Worm (Caenorhabditis elegans) whole organism, late embryonic: ENCODE data around the gene gld-3.
A peak's percentile ranks its signal among the peaks of the same experiment; 100 is the strongest.

Experiments used
- C08G9.2 ChIP-seq: sonication (generic microtip); optimal IDR thresholded peaks from 2 replicates; lab custom pipeline; 2016; ENCODE audit warnings: mild to moderate bottlenecking, missing genetic modification characterization, moderate library complexity, missing compliant biosample characterization
- C38D4.7 ChIP-seq: fragments of 200-800 bp; sonication (Bioruptor generic); optimal IDR thresholded peaks from 2 replicates; lab custom pipeline; 2018; ENCODE audit warnings: mild to moderate bottlenecking, missing genetic modification characterization, moderate library complexity, missing compliant biosample characterization
- K02D7.2 ChIP-seq: sonication (generic microtip); optimal IDR thresholded peaks from 2 replicates; lab custom pipeline; 2017; ENCODE audit warnings: mild to moderate bottlenecking, missing genetic modification characterization, missing compliant biosample characterization
- K09A11.1 ChIP-seq: sonication (generic microtip); optimal IDR thresholded peaks from 2 replicates; lab custom pipeline; 2017; ENCODE audit warnings: antibody characterized with exemption, mild to moderate bottlenecking, missing genetic modification characterization, missing compliant biosample characterization; ENCODE audit not compliant: insufficient read depth
- T23F11.4 ChIP-seq: fragments of 200-800 bp; sonication (Bioruptor generic); optimal IDR thresholded peaks from 2 replicates; lab custom pipeline; 2018; ENCODE audit warnings: mild to moderate bottlenecking, missing genetic modification characterization, missing compliant biosample characterization
- Y22D7AL.16 ChIP-seq: sonication (generic microtip); optimal IDR thresholded peaks from 2 replicates; lab custom pipeline; 2016; ENCODE audit warnings: missing genetic modification characterization, missing compliant biosample characterization
- ahr-1 ChIP-seq: sonication (generic microtip); optimal IDR thresholded peaks from 2 replicates; lab custom pipeline; 2016; ENCODE audit warnings: missing genetic modification characterization, missing compliant biosample characterization
- ama-1 ChIP-seq: fragments of 150-350 bp; optimal IDR thresholded peaks from 2 replicates; lab custom pipeline; 2014
- ceh-14 ChIP-seq: sonication (generic microtip); optimal IDR thresholded peaks from 2 replicates; lab custom pipeline; 2016; ENCODE audit warnings: missing genotype, missing genetic modification characterization, missing compliant biosample characterization
- ceh-18 ChIP-seq: sonication (generic microtip); optimal IDR thresholded peaks from 2 replicates; lab custom pipeline; 2016; ENCODE audit warnings: missing genetic modification characterization, missing compliant biosample characterization
- ceh-2 ChIP-seq: sonication (generic microtip); optimal IDR thresholded peaks from 2 replicates; lab custom pipeline; 2016; ENCODE audit warnings: missing genotype, missing genetic modification characterization, missing compliant biosample characterization
- ceh-22 ChIP-seq: sonication (generic microtip); optimal IDR thresholded peaks from 2 replicates; lab custom pipeline; 2017; ENCODE audit warnings: missing biosample characterization, missing genetic modification characterization
- ceh-31 ChIP-seq: sonication (generic microtip); optimal IDR thresholded peaks from 2 replicates; lab custom pipeline; 2016; ENCODE audit warnings: missing genetic modification characterization, missing compliant biosample characterization
- ceh-34 ChIP-seq: sonication (generic microtip); optimal IDR thresholded peaks from 2 replicates; lab custom pipeline; 2016; ENCODE audit warnings: mild to moderate bottlenecking, missing genetic modification characterization, missing compliant biosample characterization
- ceh-45 ChIP-seq: fragments of 200-800 bp; sonication (Bioruptor generic); IDR thresholded peaks from 2 replicates; pipeline ENCODE4 v1.3.6; 2022; ENCODE audit warnings: missing genetic modification reagents, missing genetic modification characterization, missing compliant biosample characterization
- ceh-9 ChIP-seq: sonication (generic microtip); optimal IDR thresholded peaks from 2 replicates; lab custom pipeline; 2016; ENCODE audit warnings: mild to moderate bottlenecking, missing genetic modification characterization, inconsistent platforms, missing compliant biosample characterization
- dmd-4 ChIP-seq: sonication (generic microtip); optimal IDR thresholded peaks from 2 replicates; lab custom pipeline; 2016; ENCODE audit warnings: borderline replicate concordance, missing genetic modification characterization, missing compliant biosample characterization
- dve-1 ChIP-seq: sonication (generic microtip); optimal IDR thresholded peaks from 2 replicates; lab custom pipeline; 2017; ENCODE audit warnings: antibody characterized with exemption, mild to moderate bottlenecking, missing genetic modification characterization, missing compliant biosample characterization
- elt-2 ChIP-seq: sonication (generic microtip); optimal IDR thresholded peaks from 2 replicates; lab custom pipeline; 2016; ENCODE audit warnings: missing genetic modification reagents, missing genetic modification characterization, missing compliant biosample characterization
- elt-4 ChIP-seq: sonication (generic microtip); optimal IDR thresholded peaks from 2 replicates; lab custom pipeline; 2016; ENCODE audit warnings: missing genetic modification characterization, missing compliant biosample characterization
- ets-4 ChIP-seq: sonication (generic microtip); optimal IDR thresholded peaks from 2 replicates; lab custom pipeline; 2016; ENCODE audit warnings: missing genetic modification characterization, missing compliant biosample characterization
- eyg-1 ChIP-seq: sonication (generic microtip); optimal IDR thresholded peaks from 2 replicates; lab custom pipeline; 2016; ENCODE audit warnings: missing genotype, missing genetic modification characterization, missing compliant biosample characterization
- fax-1 ChIP-seq: sonication (generic microtip); optimal IDR thresholded peaks from 2 replicates; lab custom pipeline; 2016; ENCODE audit warnings: missing genotype, missing genetic modification characterization, missing compliant biosample characterization
- fkh-10 ChIP-seq: fragments of 150-350 bp; optimal IDR thresholded peaks from 2 replicates; lab custom pipeline; 2014; ENCODE audit warnings: missing biosample characterization, missing genetic modification reagents, missing genetic modification characterization
- fkh-6 ChIP-seq: sonication (generic microtip); optimal IDR thresholded peaks from 2 replicates; lab custom pipeline; 2016; ENCODE audit warnings: missing genetic modification characterization, missing compliant biosample characterization
- gmeb-2 ChIP-seq: sonication (generic microtip); optimal IDR thresholded peaks from 2 replicates; lab custom pipeline; 2016; ENCODE audit warnings: missing genetic modification characterization, inconsistent platforms, missing compliant biosample characterization
- hlh-13 ChIP-seq: fragments of 200-800 bp; sonication (Bioruptor generic); optimal IDR thresholded peaks from 2 replicates; lab custom pipeline; 2018; ENCODE audit warnings: mild to moderate bottlenecking, missing genetic modification characterization, missing compliant biosample characterization
- hlh-15 ChIP-seq: sonication (generic microtip); optimal IDR thresholded peaks from 2 replicates; lab custom pipeline; 2016; ENCODE audit warnings: missing genetic modification characterization, missing compliant biosample characterization
- hlh-30 ChIP-seq: sonication (generic microtip); optimal IDR thresholded peaks from 2 replicates; lab custom pipeline; 2017; ENCODE audit warnings: antibody characterized with exemption, missing genetic modification characterization, missing compliant biosample characterization; ENCODE audit not compliant: insufficient read depth
- hlh-6 ChIP-seq: sonication (generic microtip); optimal IDR thresholded peaks from 2 replicates; lab custom pipeline; 2016; ENCODE audit warnings: missing genotype, missing genetic modification characterization, missing compliant biosample characterization
- hlh-8 ChIP-seq: sonication (generic microtip); optimal IDR thresholded peaks from 2 replicates; lab custom pipeline; 2016; ENCODE audit warnings: missing genotype, missing genetic modification characterization, missing compliant biosample characterization
- lim-6 ChIP-seq: sonication (generic microtip); optimal IDR thresholded peaks from 2 replicates; lab custom pipeline; 2016; ENCODE audit warnings: missing genetic modification characterization, missing compliant biosample characterization
- madf-2 ChIP-seq: sonication (generic microtip); optimal IDR thresholded peaks from 2 replicates; lab custom pipeline; 2017; ENCODE audit warnings: missing genetic modification characterization, missing compliant biosample characterization
- mec-3 ChIP-seq: sonication (generic microtip); optimal IDR thresholded peaks from 2 replicates; lab custom pipeline; 2016; ENCODE audit warnings: borderline replicate concordance, missing genetic modification characterization, missing compliant biosample characterization
- nhr-11 ChIP-seq: fragments of 150-350 bp; optimal IDR thresholded peaks from 2 replicates; lab custom pipeline; 2014; ENCODE audit warnings: missing biosample characterization, missing genetic modification characterization
- nhr-232 ChIP-seq: sonication (generic microtip); optimal IDR thresholded peaks from 2 replicates; lab custom pipeline; 2016; ENCODE audit warnings: missing genetic modification characterization, missing compliant biosample characterization
- npax-4 ChIP-seq: sonication (generic microtip); optimal IDR thresholded peaks from 2 replicates; lab custom pipeline; 2016; ENCODE audit warnings: missing genetic modification characterization, missing compliant biosample characterization
- odd-2 ChIP-seq: sonication (generic microtip); optimal IDR thresholded peaks from 2 replicates; lab custom pipeline; 2017; ENCODE audit warnings: antibody characterized with exemption, mild to moderate bottlenecking, missing genetic modification characterization, missing compliant biosample characterization
- pag-3 ChIP-seq: sonication (generic microtip); optimal IDR thresholded peaks from 2 replicates; lab custom pipeline; 2016; ENCODE audit warnings: missing compliant biosample characterization, missing genetic modification characterization, borderline replicate concordance
- pat-9 ChIP-seq: fragments of 200-800 bp; sonication (Bioruptor generic); optimal IDR thresholded peaks from 2 replicates; lab custom pipeline; 2018; ENCODE audit warnings: mild to moderate bottlenecking, missing genetic modification characterization, moderate library complexity, missing compliant biosample characterization
- pqm-1 ChIP-seq: sonication (generic microtip); optimal IDR thresholded peaks from 2 replicates; lab custom pipeline; 2016; ENCODE audit warnings: missing genetic modification characterization, missing compliant biosample characterization
- pros-1 ChIP-seq: fragments of 150-350 bp; optimal IDR thresholded peaks from 2 replicates; lab custom pipeline; 2014; ENCODE audit warnings: missing biosample characterization, missing genetic modification reagents, missing genetic modification characterization
- ref-2 ChIP-seq: sonication (generic microtip); optimal IDR thresholded peaks from 2 replicates; lab custom pipeline; 2016; ENCODE audit warnings: missing genetic modification characterization, missing compliant biosample characterization
- sdc-2 ChIP-seq: sonication (generic microtip); optimal IDR thresholded peaks from 2 replicates; lab custom pipeline; 2016; ENCODE audit warnings: missing genotype, missing genetic modification characterization, missing compliant biosample characterization
- sox-2 ChIP-seq: fragments of 200-800 bp; sonication (Bioruptor generic); IDR thresholded peaks from 2 replicates; pipeline ENCODE4 v1.3.6; 2022; ENCODE audit warnings: missing genetic modification reagents, missing genetic modification characterization, missing compliant biosample characterization
- sox-4 ChIP-seq: sonication (generic microtip); optimal IDR thresholded peaks from 2 replicates; lab custom pipeline; 2017; ENCODE audit warnings: mild to moderate bottlenecking, missing genetic modification characterization, inconsistent platforms, missing compliant biosample characterization
- tbx-2 ChIP-seq: sonication (generic microtip); optimal IDR thresholded peaks from 2 replicates; lab custom pipeline; 2016; ENCODE audit warnings: missing genetic modification characterization, missing compliant biosample characterization
- tbx-7 ChIP-seq: sonication (generic microtip); optimal IDR thresholded peaks from 2 replicates; lab custom pipeline; 2016; ENCODE audit warnings: missing genotype, missing genetic modification characterization, missing compliant biosample characterization
- ttx-3 ChIP-seq: sonication (generic microtip); optimal IDR thresholded peaks from 2 replicates; lab custom pipeline; 2016; ENCODE audit warnings: missing genetic modification reagents, missing genetic modification characterization, missing compliant biosample characterization
- unc-42 ChIP-seq: sonication (generic microtip); optimal IDR thresholded peaks from 2 replicates; lab custom pipeline; 2016; ENCODE audit warnings: missing genotype, missing genetic modification characterization, missing compliant biosample characterization
- unc-55 ChIP-seq: sonication (generic microtip); optimal IDR thresholded peaks from 2 replicates; lab custom pipeline; 2017; ENCODE audit warnings: missing biosample characterization, missing genetic modification reagents, missing genetic modification characterization
- unc-86 ChIP-seq: sonication (generic microtip); optimal IDR thresholded peaks from 2 replicates; lab custom pipeline; 2016; ENCODE audit warnings: missing genetic modification characterization, missing compliant biosample characterization
- zip-5 ChIP-seq: sonication (generic microtip); optimal IDR thresholded peaks from 2 replicates; lab custom pipeline; 2016; ENCODE audit warnings: missing genetic modification characterization, missing compliant biosample characterization

gld-3 gene

DNA sequence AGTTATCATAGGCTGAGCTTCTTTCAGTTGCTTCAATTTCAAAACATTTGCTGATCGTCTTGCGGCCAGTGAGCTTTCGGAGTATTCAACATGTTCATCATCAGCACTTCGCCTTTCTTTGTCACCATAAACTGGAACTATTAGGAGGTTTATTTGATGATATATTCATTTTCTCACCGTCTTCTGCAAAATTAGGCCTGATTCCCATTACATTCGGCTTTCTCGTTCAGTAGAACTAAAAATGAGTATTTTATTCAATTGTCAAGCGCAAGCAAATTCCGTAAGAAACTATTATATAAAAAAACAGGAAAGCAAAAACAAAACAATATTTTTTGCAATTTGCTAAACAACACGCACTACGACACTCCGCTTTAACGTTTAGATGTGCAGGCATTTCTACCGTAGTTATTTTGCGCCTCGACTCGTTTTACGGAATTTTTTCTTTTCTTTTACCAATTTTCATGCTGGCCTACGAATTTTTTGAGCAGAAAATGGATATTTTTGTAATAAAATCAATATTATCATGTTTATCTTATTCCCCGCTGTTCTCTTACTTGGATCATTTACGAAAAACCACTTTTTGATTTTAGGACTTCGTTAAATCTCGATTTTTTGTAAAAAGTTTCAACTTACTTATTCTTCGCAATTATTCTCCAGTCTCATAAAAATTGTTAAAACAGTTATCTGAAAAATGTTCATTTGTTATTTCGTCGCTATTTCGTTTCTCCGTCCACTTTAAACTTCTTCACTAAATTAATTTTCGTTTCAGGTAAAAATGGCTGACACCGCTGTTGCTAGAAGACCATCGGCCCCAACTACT lies 27.4 kb upstream of the gld-3 start, which contains the start of the genes farl-11 and rpl-33:
farl-11 (minus strand) TSS at position 242 of the 820 bp plus-strand sequence.
rpl-33 (plus strand) TSS at position 770 of the 820 bp plus-strand sequence.
- no peak for TF ChIP-seq mec-3
- TF ChIP-seq unc-86 = no peak
- TF ChIP-seq npax-4 (tag; lab: Kevin White, UChicago) = no peak
- TF ChIP-seq elt-2 (tag; lab: Kevin White, UChicago) = peak; percentile 42
- TF ChIP-seq fax-1 (tag; lab: Kevin White, UChicago) = no peak
- peak; percentile 6 for TF ChIP-seq unc-42 (tag; lab: Kevin White, UChicago)
- no peak for TF ChIP-seq pag-3 (tag; lab: Kevin White, UChicago)
- peak; percentile 54 for TF ChIP-seq ceh-18 (tag; lab: Kevin White, UChicago)
- no peak for TF ChIP-seq ceh-9 (tag; lab: Kevin White, UChicago)
- peak; percentile 38 for TF ChIP-seq unc-55 (GFP tag; lab: Kevin White, UChicago)
- no peak for TF ChIP-seq fkh-10 (GFP tag; lab: Kevin White, UChicago)
- no peak for TF ChIP-seq ahr-1 (tag; lab: Kevin White, UChicago)
- no peak for TF ChIP-seq K02D7.2 (tag; lab: Kevin White, UChicago)
- peak; percentile 80 for TF ChIP-seq ceh-31 (tag; lab: Kevin White, UChicago)
- TF ChIP-seq tbx-2 (tag; lab: Kevin White, UChicago) = peak; percentile 52
- TF ChIP-seq ceh-34 = peak; percentile 23
- TF ChIP-seq ref-2 = peak; percentile 29
- TF ChIP-seq eyg-1 = no peak
- no peak for TF ChIP-seq ama-1 (lab: Kevin White, UChicago)
- no peak for TF ChIP-seq sdc-2 (tag; lab: Kevin White, UChicago)
- TF ChIP-seq odd-2 (tag; lab: Kevin White, UChicago) = no peak
- TF ChIP-seq hlh-15 (tag; lab: Kevin White, UChicago) = no peak
- TF ChIP-seq hlh-13 (GFP tag; lab: Kevin White, UChicago) = no peak
- no peak for TF ChIP-seq hlh-8 (tag; lab: Kevin White, UChicago)
- no peak for TF ChIP-seq hlh-30 (tag; lab: Kevin White, UChicago)
- no peak for TF ChIP-seq T23F11.4
- TF ChIP-seq K09A11.1 (tag; lab: Kevin White, UChicago) = no peak
- TF ChIP-seq ceh-45 (GFP tag; lab: Robert Waterston, UW) = no peak
- TF ChIP-seq ttx-3 (tag; lab: Kevin White, UChicago) = no peak
- no peak for TF ChIP-seq ceh-14
- TF ChIP-seq dmd-4 = no peak
- TF ChIP-seq Y22D7AL.16 (tag; lab: Kevin White, UChicago) = no peak
- TF ChIP-seq sox-2 (GFP tag; lab: Robert Waterston, UW) = no peak
- TF ChIP-seq tbx-7 (tag; lab: Kevin White, UChicago) = no peak
- no peak for TF ChIP-seq ceh-2 (tag; lab: Kevin White, UChicago)
- no peak for TF ChIP-seq pat-9 (tag; lab: Kevin White, UChicago)
- TF ChIP-seq hlh-6 (tag; lab: Kevin White, UChicago) = no peak
- TF ChIP-seq C38D4.7 (GFP tag; lab: Kevin White, UChicago) = no peak
- no peak for TF ChIP-seq gmeb-2 (tag; lab: Kevin White, UChicago)
- TF ChIP-seq pros-1 (tag; lab: Kevin White, UChicago) = no peak
- no peak for TF ChIP-seq elt-4 (tag; lab: Kevin White, UChicago)
- no peak for TF ChIP-seq nhr-11
- no peak for TF ChIP-seq pqm-1 (tag; lab: Kevin White, UChicago)
- TF ChIP-seq ceh-22 = no peak
- TF ChIP-seq sox-4 (tag; lab: Kevin White, UChicago) = no peak
- peak; percentile 39 for TF ChIP-seq ets-4 (tag; lab: Kevin White, UChicago)
- TF ChIP-seq zip-5 (tag; lab: Kevin White, UChicago) = no peak
- TF ChIP-seq dve-1 (tag; lab: Kevin White, UChicago) = peak; percentile 50
- TF ChIP-seq C08G9.2 (tag; lab: Kevin White, UChicago) = no peak
- TF ChIP-seq fkh-6 = no peak
- TF ChIP-seq madf-2 (tag; lab: Kevin White, UChicago) = no peak
- TF ChIP-seq lim-6 (tag; lab: Kevin White, UChicago) = no peak
- no peak for TF ChIP-seq nhr-232 (tag; lab: Kevin White, UChicago)
